Worm (Caenorhabditis elegans) whole organism, L4/young adult: ENCODE measurements around the gene ints-2.

Experiments used
- W03F9.2 ChIP-seq: fragments of 150-350 bp; optimal IDR thresholded peaks from 2 replicates; lab custom pipeline; 2014; ENCODE audit warnings: missing biosample characterization, missing genetic modification characterization
- him-1 ChIP-seq: sonication (generic microtip); optimal IDR thresholded peaks from 2 replicates; lab custom pipeline; 2016; ENCODE audit warnings: missing genotype, missing genetic modification reagents, missing genetic modification characterization, missing compliant biosample characterization

- no peak for TF ChIP-seq W03F9.2 (tag; lab: Kevin White, UChicago)
- no peak for TF ChIP-seq him-1 (tag; lab: Kevin White, UChicago)
Observed at ce11 chrV:14194514-14194913, 9.0 kb downstream of the ints-2 start.
